Fruit fly (Drosophila melanogaster) whole organism, adult: ENCODE measurements around the gene mad2.
A peak's percentile ranks its signal among the peaks of the same experiment; 100 is the strongest.

Source experiments
- CG11617 ChIP-seq: fragments of 200-800 bp; sonication (Bioruptor generic); optimal IDR thresholded peaks from 2 replicates; lab custom pipeline; 2017; ENCODE audit warnings: mild to moderate bottlenecking, missing biosample characterization, missing genetic modification reagents, missing genetic modification characterization
- CG12768 ChIP-seq: fragments of 200-800 bp; sonication (Bioruptor generic); optimal IDR thresholded peaks from 2 replicates; lab custom pipeline; 2017; ENCODE audit warnings: missing biosample characterization, missing genetic modification characterization, mild to moderate bottlenecking, moderate library complexity, missing genetic modification reagents
- CG14711 ChIP-seq: fragments of 200-800 bp; sonication (Bioruptor generic); optimal IDR thresholded peaks from 2 replicates; lab custom pipeline; 2018; ENCODE audit warnings: missing biosample characterization, mild to moderate bottlenecking, missing genetic modification characterization, moderate library complexity
- CG1620 ChIP-seq: fragments of 200-800 bp; sonication (Bioruptor generic); optimal IDR thresholded peaks from 2 replicates; lab custom pipeline; 2016; ENCODE audit warnings: missing biosample characterization, missing genetic modification characterization
- CG33017 ChIP-seq: fragments of 200-800 bp; sonication (Bioruptor generic); optimal IDR thresholded peaks from 2 replicates; lab custom pipeline; 2018; ENCODE audit warnings: missing biosample characterization, mild to moderate bottlenecking, missing genetic modification characterization, moderate library complexity
- CG5204 ChIP-seq: fragments of 200-800 bp; sonication (Bioruptor generic); optimal IDR thresholded peaks from 2 replicates; lab custom pipeline; 2016; ENCODE audit warnings: missing biosample characterization, missing genetic modification characterization
- CG7045 ChIP-seq: fragments of 200-800 bp; sonication (Bioruptor generic); optimal IDR thresholded peaks from 2 replicates; lab custom pipeline; 2017; ENCODE audit warnings: missing biosample characterization, mild to moderate bottlenecking, missing genetic modification characterization
- CG7101 ChIP-seq: fragments of 200-800 bp; sonication (Bioruptor generic); optimal IDR thresholded peaks from 2 replicates; lab custom pipeline; 2018; ENCODE audit warnings: missing biosample characterization, mild to moderate bottlenecking, missing genetic modification characterization, moderate library complexity
- Clk ChIP-seq: fragments of 200-800 bp; sonication (Bioruptor generic); optimal IDR thresholded peaks from 2 replicates; lab custom pipeline; 2017; ENCODE audit warnings: missing biosample characterization, missing genetic modification characterization
- Crg-1 ChIP-seq: fragments of 200-800 bp; sonication (Bioruptor generic); optimal IDR thresholded peaks from 2 replicates; lab custom pipeline; 2016; ENCODE audit warnings: missing biosample characterization, missing genetic modification characterization
- Hr96 ChIP-seq: fragments of 200-800 bp; sonication (Bioruptor generic); optimal IDR thresholded peaks from 2 replicates; lab custom pipeline; 2016; ENCODE audit warnings: missing biosample characterization, missing genetic modification characterization
- Mnt ChIP-seq: fragments of 200-800 bp; sonication (Bioruptor generic); optimal IDR thresholded peaks from 2 replicates; lab custom pipeline; 2016; ENCODE audit warnings: missing biosample characterization, mild to moderate bottlenecking, missing genetic modification characterization
- bab1 ChIP-seq: fragments of 200-800 bp; sonication (Bioruptor generic); optimal IDR thresholded peaks from 3 replicates; lab custom pipeline; 2019; ENCODE audit warnings: missing biosample characterization, mild to moderate bottlenecking, missing genetic modification characterization, moderate library complexity
- cic ChIP-seq: fragments of 200-800 bp; sonication (Bioruptor generic); optimal IDR thresholded peaks from 2 replicates; lab custom pipeline; 2017; ENCODE audit warnings: missing biosample characterization, mild to moderate bottlenecking, missing genetic modification characterization, moderate library complexity
- cnc ChIP-seq, 2 experiments: fragments of >200 bp; optimal IDR thresholded peaks; 2 replicates each; lab custom pipeline; 2017
- kay ChIP-seq: fragments of 200-800 bp; sonication (Bioruptor generic); peaks from one replicate; lab custom pipeline; 2016; ENCODE audit warnings: missing biosample characterization, missing genetic modification characterization, borderline replicate concordance
- ovo ChIP-seq: fragments of 200-800 bp; sonication (Bioruptor generic); optimal IDR thresholded peaks from 2 replicates; lab custom pipeline; 2016; ENCODE audit warnings: missing biosample characterization, missing genetic modification characterization
- pad ChIP-seq: fragments of 200-800 bp; sonication (Bioruptor generic); optimal IDR thresholded peaks from 3 replicates; lab custom pipeline; 2017; ENCODE audit warnings: missing biosample characterization, missing genetic modification characterization, mild to moderate bottlenecking, moderate library complexity, missing genetic modification reagents
- tj ChIP-seq: fragments of 200-800 bp; sonication (Bioruptor generic); optimal IDR thresholded peaks from 3 replicates; lab custom pipeline; 2017; ENCODE audit warnings: missing biosample characterization, mild to moderate bottlenecking, missing genetic modification characterization, moderate library complexity
- toe ChIP-seq: fragments of 200-800 bp; sonication (Bioruptor generic); optimal IDR thresholded peaks from 2 replicates; lab custom pipeline; 2016; ENCODE audit warnings: missing biosample characterization, missing genetic modification characterization

mad2 gene

DNA sequence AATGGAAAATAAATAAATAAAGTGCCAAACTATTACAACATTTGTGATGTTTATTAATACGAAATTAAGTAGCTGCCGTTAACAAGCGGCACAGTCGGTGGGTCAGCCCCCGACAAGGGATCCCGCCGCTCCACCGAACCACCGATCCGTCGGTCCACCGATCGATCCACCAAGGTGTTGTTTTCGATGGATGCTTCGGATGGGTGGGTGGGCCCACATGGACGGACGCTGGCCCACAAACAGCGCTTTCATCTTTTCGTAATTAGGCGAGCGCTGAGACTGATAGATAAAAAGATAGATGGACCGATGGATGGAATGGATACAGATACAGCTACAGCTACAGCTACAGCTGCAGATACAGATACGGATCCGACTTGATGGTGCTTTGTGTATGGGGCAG, 15.4 kb upstream of the mad2 start:
- TF ChIP-seq Hr96 (GFP tag; lab: Kevin White, UChicago): no peak
- TF ChIP-seq CG11617 (GFP tag; lab: Kevin White, UChicago): no peak
- no peak for TF ChIP-seq CG14711 (tag; lab: Kevin White, UChicago)
- TF ChIP-seq CG1620 (GFP tag; lab: Kevin White, UChicago): no peak
- no peak for TF ChIP-seq bab1 (GFP tag; lab: Kevin White, UChicago)
- TF ChIP-seq CG5204 (GFP tag; lab: Kevin White, UChicago): no peak
- TF ChIP-seq pad: no peak
- TF ChIP-seq tj (GFP tag; lab: Kevin White, UChicago): no peak
- TF ChIP-seq cic (GFP tag; lab: Kevin White, UChicago): no peak
- no peak for TF ChIP-seq Crg-1 (GFP tag; lab: Kevin White, UChicago)
- no peak for TF ChIP-seq CG7045
- TF ChIP-seq CG33017: no peak
- no peak for TF ChIP-seq ovo (GFP tag; lab: Kevin White, UChicago)
- no peak for TF ChIP-seq Clk

DNA sequence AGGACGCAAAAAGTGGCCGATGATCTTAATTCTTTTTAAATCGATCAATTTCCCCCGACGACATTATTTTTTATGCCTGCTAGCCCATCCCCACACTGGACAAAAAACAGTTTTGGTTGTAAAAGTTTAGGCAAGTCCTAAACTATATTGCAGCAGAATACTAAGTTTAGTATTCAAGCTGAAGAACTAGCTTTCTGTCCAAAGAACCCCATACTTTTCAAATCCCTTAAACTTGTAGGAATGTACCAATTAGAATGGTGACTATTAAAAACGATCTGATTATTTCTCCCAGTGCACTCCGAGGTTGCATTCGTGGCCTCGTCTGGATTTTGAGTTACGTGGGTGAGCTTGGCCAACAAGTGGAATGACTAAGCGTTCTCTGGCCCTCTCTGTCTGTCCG, 12.6 kb upstream of the mad2 start:
- TF ChIP-seq Hr96 (GFP tag; lab: Kevin White, UChicago) (no peak), cic (GFP tag; lab: Kevin White, UChicago) (no peak), CG7045 (no peak), CG12768 (no peak), Clk (no peak), cnc (optimal IDR thresholded peaks at IDR 0.05; lab: Kevin White, UChicago) (no peak), pad (no peak), bab1 (GFP tag; lab: Kevin White, UChicago) (no peak), toe (no peak), tj (GFP tag; lab: Kevin White, UChicago) (no peak), CG7101 (tag; lab: Kevin White, UChicago) (no peak), CG11617 (GFP tag; lab: Kevin White, UChicago) (no peak)

DNA sequence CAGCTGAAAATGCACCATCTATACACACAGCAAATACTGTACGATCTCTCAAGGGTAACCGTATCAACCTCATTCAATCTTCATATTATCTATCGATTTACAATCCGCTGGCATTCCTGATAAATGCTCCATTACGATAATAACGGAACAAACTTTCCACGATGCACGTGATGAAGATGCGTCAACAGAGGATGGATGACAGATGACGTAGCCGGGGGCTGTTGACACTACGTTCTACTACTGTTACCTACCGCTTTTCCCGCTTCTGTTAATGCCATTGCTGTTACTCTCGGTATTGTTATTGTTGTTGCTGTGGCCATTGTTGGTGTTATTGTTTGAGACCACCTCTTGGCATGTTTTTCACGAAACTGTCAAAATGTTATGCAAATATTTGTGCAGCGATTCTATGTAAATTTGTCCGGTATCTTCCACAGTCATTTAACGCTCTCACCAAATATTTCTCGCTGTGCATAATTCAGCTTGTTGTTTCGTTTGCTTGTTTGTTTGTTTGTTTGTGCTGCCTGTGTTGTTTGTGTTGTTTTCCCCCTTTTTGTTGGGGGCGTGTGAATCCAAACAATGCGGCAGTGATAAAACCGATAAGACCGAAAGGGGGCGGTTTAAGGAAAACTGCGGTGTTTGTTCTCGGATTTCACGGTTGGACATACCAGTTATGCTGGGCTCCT, 11.0 kb upstream of the mad2 start:
- no peak for TF ChIP-seq cnc (optimal IDR thresholded peaks at IDR 0.05; lab: Kevin White, UChicago)
- no peak for TF ChIP-seq CG14711 (tag; lab: Kevin White, UChicago)
- no peak for TF ChIP-seq CG1620 (GFP tag; lab: Kevin White, UChicago)

dm6 chr3L:5821506-5821905, 8.6 kb upstream of the mad2 start:
- TF ChIP-seq bab1 (GFP tag; lab: Kevin White, UChicago) (no peak), CG14711 (tag; lab: Kevin White, UChicago) (peak; percentile 21), Clk (no peak), CG12768 (no peak), pad (no peak), kay (no peak), CG7045 (peak; percentile 30), CG11617 (GFP tag; lab: Kevin White, UChicago) (no peak), Mnt (GFP tag; lab: Kevin White, UChicago) (no peak), CG5204 (GFP tag; lab: Kevin White, UChicago) (peak; percentile 27), cnc (optimal IDR thresholded peaks at IDR 0.05; lab: Kevin White, UChicago) (no peak), CG1620 (GFP tag; lab: Kevin White, UChicago) (no peak), tj (GFP tag; lab: Kevin White, UChicago) (no peak), Crg-1 (GFP tag; lab: Kevin White, UChicago) (no peak), Hr96 (GFP tag; lab: Kevin White, UChicago) (no peak), CG7101 (tag; lab: Kevin White, UChicago) (peak; percentile 14), CG33017 (no peak), cic (GFP tag; lab: Kevin White, UChicago) (peak; percentile 56), toe (no peak), ovo (GFP tag; lab: Kevin White, UChicago) (peak; percentile 13)

- TF ChIP-seq CG7101 (tag; lab: Kevin White, UChicago): no peak
- no peak for TF ChIP-seq cic (GFP tag; lab: Kevin White, UChicago)
- no peak for TF ChIP-seq CG7045
- TF ChIP-seq CG1620 (GFP tag; lab: Kevin White, UChicago): no peak
- no peak for TF ChIP-seq CG5204 (GFP tag; lab: Kevin White, UChicago)
Observed at dm6 chr3L:5820793-5821192, 7.9 kb upstream of the mad2 start.

dm6 chr3L:5820039-5820438, 7.1 kb upstream of the mad2 start:
- TF ChIP-seq CG7045: no peak
- TF ChIP-seq kay: no peak
- TF ChIP-seq cic (GFP tag; lab: Kevin White, UChicago): no peak
- TF ChIP-seq CG5204 (GFP tag; lab: Kevin White, UChicago): no peak
- TF ChIP-seq Crg-1 (GFP tag; lab: Kevin White, UChicago): no peak
- TF ChIP-seq tj (GFP tag; lab: Kevin White, UChicago): no peak
- TF ChIP-seq Clk: no peak
- no peak for TF ChIP-seq bab1 (GFP tag; lab: Kevin White, UChicago)
- TF ChIP-seq ovo (GFP tag; lab: Kevin White, UChicago): no peak
- TF ChIP-seq cnc (optimal IDR thresholded peaks at IDR 0.05; lab: Kevin White, UChicago): no peak
- no peak for TF ChIP-seq CG33017
- no peak for TF ChIP-seq Hr96 (GFP tag; lab: Kevin White, UChicago)
- TF ChIP-seq CG1620 (GFP tag; lab: Kevin White, UChicago): no peak
- TF ChIP-seq CG12768: no peak
- no peak for TF ChIP-seq Mnt (GFP tag; lab: Kevin White, UChicago)
- TF ChIP-seq CG11617 (GFP tag; lab: Kevin White, UChicago): no peak
